Worm (Caenorhabditis elegans) whole organism, L1 larva: ENCODE measurements around the gene srh-100.
A peak's percentile ranks its signal among the peaks of the same experiment; 100 is the strongest.

Source experiments
- C04F5.9 ChIP-seq: sonication (generic microtip); optimal IDR thresholded peaks from 2 replicates; lab custom pipeline; 2016; ENCODE audit warnings: missing genetic modification characterization, missing compliant biosample characterization
- C34B4.2 ChIP-seq: sonication (generic microtip); optimal IDR thresholded peaks from 2 replicates; lab custom pipeline; 2017; ENCODE audit warnings: mild to moderate bottlenecking, missing genetic modification characterization, missing compliant biosample characterization
- Y116A8C.19 ChIP-seq: sonication (generic microtip); optimal IDR thresholded peaks from 2 replicates; lab custom pipeline; 2016; ENCODE audit warnings: missing compliant biosample characterization, missing genetic modification characterization, borderline replicate concordance
- aly-2 ChIP-seq: fragments of 150-350 bp; optimal IDR thresholded peaks from 2 replicates; lab custom pipeline; 2014; ENCODE audit warnings: missing biosample characterization, missing genetic modification characterization
- ama-1 ChIP-seq: fragments of 150-350 bp; optimal IDR thresholded peaks from 2 replicates; lab custom pipeline; 2014
- ceh-8 ChIP-seq: fragments of 200-800 bp; sonication (Bioruptor generic); optimal IDR thresholded peaks from 2 replicates; lab custom pipeline; 2018; ENCODE audit warnings: mild to moderate bottlenecking, missing genetic modification characterization, moderate library complexity, missing compliant biosample characterization
- ceh-88 ChIP-seq: fragments of 200-800 bp; sonication (Bioruptor generic); IDR thresholded peaks from 2 replicates; pipeline ENCODE4 v1.3.6; 2022; ENCODE audit warnings: missing genetic modification characterization, missing compliant biosample characterization
- ceh-90 ChIP-seq: sonication (generic microtip); optimal IDR thresholded peaks from 2 replicates; lab custom pipeline; 2016; ENCODE audit warnings: missing genetic modification characterization, missing compliant biosample characterization
- dsc-1 ChIP-seq: sonication (generic microtip); optimal IDR thresholded peaks from 2 replicates; lab custom pipeline; 2016; ENCODE audit warnings: mild to moderate bottlenecking, missing genetic modification characterization, missing compliant biosample characterization
- efl-1 ChIP-seq, 4 experiments: fragments of 150-350 bp; optimal IDR thresholded peaks in 3 of 4; peaks in 1 of 4; 1 replicate in 1 of 4; 2 replicates in 3 of 4; lab custom pipeline; 2014; ENCODE audit warnings: missing biosample characterization in 2 of 4, missing genetic modification characterization in 2 of 4, missing genetic modification reagents in 2 of 4
- elt-2 ChIP-seq: sonication (generic microtip); optimal IDR thresholded peaks from 2 replicates; lab custom pipeline; 2016; ENCODE audit warnings: missing genetic modification characterization, mild to moderate bottlenecking, inconsistent platforms, missing compliant biosample characterization, missing genetic modification reagents
- elt-3 ChIP-seq, 6 experiments: fragments of 150-350 bp in 1 of 6; sonication (generic microtip); optimal IDR thresholded peaks; 2 replicates each; lab custom pipeline; 2017 to 2018; ENCODE audit warnings: missing biosample characterization in 6 of 6, missing genetic modification characterization in 6 of 6, inconsistent platforms in 1 of 6
- fkh-10 ChIP-seq: sonication (generic microtip); optimal IDR thresholded peaks from 2 replicates; lab custom pipeline; 2017; ENCODE audit warnings: missing biosample characterization, missing genetic modification reagents, missing genetic modification characterization
- fkh-8 ChIP-seq: sonication (generic microtip); optimal IDR thresholded peaks from 2 replicates; lab custom pipeline; 2016; ENCODE audit warnings: mild to moderate bottlenecking, missing genetic modification characterization, missing compliant biosample characterization
- fos-1 ChIP-seq: fragments of 150-350 bp; optimal IDR thresholded peaks from 2 replicates; lab custom pipeline; 2014; ENCODE audit warnings: missing biosample characterization, missing genetic modification characterization
- grh-1 ChIP-seq: fragments of 200-800 bp; sonication (Bioruptor generic); IDR thresholded peaks from 2 replicates; pipeline ENCODE4 v1.3.6; 2022; ENCODE audit warnings: missing genetic modification reagents, missing genetic modification characterization, missing compliant biosample characterization
- hlh-17 ChIP-seq: fragments of 200-800 bp; sonication (Bioruptor generic); optimal IDR thresholded peaks from 2 replicates; lab custom pipeline; 2018; ENCODE audit warnings: missing genetic modification characterization, mild to moderate bottlenecking, missing compliant biosample characterization, moderate library complexity, borderline replicate concordance
- hlh-4 ChIP-seq: sonication (generic microtip); optimal IDR thresholded peaks from 2 replicates; lab custom pipeline; 2016; ENCODE audit warnings: mild to moderate bottlenecking, missing genetic modification characterization, missing compliant biosample characterization
- isw-1 ChIP-seq: fragments of 200-800 bp; sonication (Bioruptor generic); IDR thresholded peaks from 2 replicates; pipeline ENCODE4 v1.3.6; 2022; ENCODE audit warnings: missing genetic modification characterization, missing compliant biosample characterization
- jun-1 ChIP-seq: fragments of 150-350 bp; optimal IDR thresholded peaks from 2 replicates; lab custom pipeline; 2014; ENCODE audit warnings: missing biosample characterization, missing genetic modification reagents, missing genetic modification characterization
- lin-13 ChIP-seq: fragments of 150-350 bp; optimal IDR thresholded peaks from 2 replicates; lab custom pipeline; 2014; ENCODE audit warnings: missing biosample characterization, missing genetic modification reagents, missing genetic modification characterization
- lsy-2 ChIP-seq, 2 experiments: fragments of 150-350 bp; optimal IDR thresholded peaks; 2 replicates each; lab custom pipeline; 2014; ENCODE audit warnings: missing biosample characterization in 2 of 2, missing genetic modification characterization in 2 of 2
- mab-9 ChIP-seq: fragments of 200-800 bp; sonication (Bioruptor generic); IDR thresholded peaks from 2 replicates; pipeline ENCODE4 v1.3.6; 2022; ENCODE audit warnings: missing genetic modification reagents, missing genetic modification characterization, missing compliant biosample characterization
- nhr-12 ChIP-seq: sonication (generic microtip); optimal IDR thresholded peaks from 2 replicates; lab custom pipeline; 2017; ENCODE audit warnings: missing biosample characterization, missing genetic modification characterization
- nhr-19 ChIP-seq: fragments of 200-800 bp; sonication (Bioruptor generic); conservative IDR thresholded peaks from 2 replicates; pipeline ENCODE4 v1.3.6; 2022; ENCODE audit warnings: missing genetic modification characterization, missing compliant biosample characterization
- nhr-20 ChIP-seq: sonication (generic microtip); optimal IDR thresholded peaks from 2 replicates; lab custom pipeline; 2016; ENCODE audit warnings: mild to moderate bottlenecking, missing genetic modification characterization, missing compliant biosample characterization
- nhr-237 ChIP-seq: fragments of 150-350 bp; optimal IDR thresholded peaks from 2 replicates; lab custom pipeline; 2014; ENCODE audit warnings: missing biosample characterization, missing genetic modification characterization
- nhr-47 ChIP-seq: sonication (generic microtip); optimal IDR thresholded peaks from 2 replicates; lab custom pipeline; 2016; ENCODE audit warnings: mild to moderate bottlenecking, missing genetic modification characterization, moderate library complexity, missing compliant biosample characterization
- nhr-84 ChIP-seq: sonication (generic microtip); optimal IDR thresholded peaks from 2 replicates; lab custom pipeline; 2017; ENCODE audit warnings: missing biosample characterization, missing genetic modification characterization
- pag-3 ChIP-seq: sonication (generic microtip); optimal IDR thresholded peaks from 2 replicates; lab custom pipeline; 2017; ENCODE audit warnings: missing genetic modification characterization, mild to moderate bottlenecking, missing compliant biosample characterization, antibody characterized with exemption, borderline replicate concordance; ENCODE audit not compliant: insufficient read depth
- pqm-1 ChIP-seq: sonication (generic microtip); optimal IDR thresholded peaks from 3 replicates; lab custom pipeline; 2017; ENCODE audit warnings: missing biosample characterization, missing genetic modification characterization
- skn-1 ChIP-seq: fragments of 150-350 bp; optimal IDR thresholded peaks from 2 replicates; lab custom pipeline; 2014; ENCODE audit warnings: missing biosample characterization, missing genetic modification characterization
- snpc-4 ChIP-seq: fragments of 150-350 bp; optimal IDR thresholded peaks from 2 replicates; lab custom pipeline; 2014; ENCODE audit warnings: missing biosample characterization, missing genetic modification characterization
- snu-23 ChIP-seq: sonication (generic microtip); optimal IDR thresholded peaks from 2 replicates; lab custom pipeline; 2016; ENCODE audit warnings: missing genetic modification characterization, missing compliant biosample characterization
- swsn-7 ChIP-seq: sonication (generic microtip); optimal IDR thresholded peaks from 2 replicates; lab custom pipeline; 2016; ENCODE audit warnings: missing genetic modification characterization, missing compliant biosample characterization
- tbx-2 ChIP-seq: sonication (generic microtip); optimal IDR thresholded peaks from 2 replicates; lab custom pipeline; 2016; ENCODE audit warnings: missing genetic modification characterization, missing compliant biosample characterization
- unc-30 ChIP-seq: sonication (generic microtip); optimal IDR thresholded peaks from 2 replicates; lab custom pipeline; 2017; ENCODE audit warnings: missing biosample characterization, missing genetic modification characterization
- unc-62 ChIP-seq: fragments of 150-350 bp; optimal IDR thresholded peaks from 2 replicates; lab custom pipeline; 2014; ENCODE audit warnings: missing biosample characterization, missing genetic modification reagents, missing genetic modification characterization
- vab-15 ChIP-seq: sonication (generic microtip); optimal IDR thresholded peaks from 2 replicates; lab custom pipeline; 2017; ENCODE audit warnings: missing genotype, mild to moderate bottlenecking, missing genetic modification characterization, missing compliant biosample characterization
- xbp-1 ChIP-seq: sonication (generic microtip); optimal IDR thresholded peaks from 2 replicates; lab custom pipeline; 2016; ENCODE audit warnings: missing genetic modification characterization, missing compliant biosample characterization
- zip-4 ChIP-seq: fragments of 200-800 bp; sonication (Bioruptor generic); optimal IDR thresholded peaks from 2 replicates; lab custom pipeline; 2018; ENCODE audit warnings: mild to moderate bottlenecking, missing genetic modification characterization, moderate library complexity, missing compliant biosample characterization
- ztf-11 ChIP-seq, 2 experiments: sonication (generic microtip); optimal IDR thresholded peaks; 2 replicates each; lab custom pipeline; 2016 to 2017; ENCODE audit warnings: missing genetic modification characterization in 2 of 2, missing biosample characterization in 1 of 2, missing compliant biosample characterization in 1 of 2
- ztf-4 ChIP-seq: fragments of 150-350 bp; optimal IDR thresholded peaks from 2 replicates; lab custom pipeline; 2014; ENCODE audit warnings: missing biosample characterization, missing genetic modification characterization

Gene srh-100

DNA sequence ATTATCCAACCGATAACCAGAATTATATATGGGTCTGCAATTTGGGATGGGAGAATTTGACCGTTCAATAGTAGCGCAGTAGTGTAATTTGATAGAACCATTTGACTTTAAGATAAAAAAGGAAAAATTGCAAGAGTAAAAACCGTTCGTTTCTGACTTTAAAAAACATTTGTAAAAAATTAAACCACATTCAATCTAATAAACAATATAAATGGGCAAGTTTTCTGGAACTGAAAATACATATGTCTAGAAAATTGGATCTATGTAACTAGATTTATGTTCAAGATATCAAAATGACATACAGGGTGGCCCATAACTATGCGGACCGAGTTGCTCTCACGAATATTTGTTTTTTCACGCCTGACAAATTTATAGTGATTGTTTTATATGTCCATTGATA lies 19.8 kb downstream of the srh-100 start, which contains the start of gene srx-102:
TSS of gene srx-102 (minus strand) at position 101 of the 400 bp plus-strand sequence.
- TF ChIP-seq jun-1 (tag; lab: Kevin White, UChicago) (no peak), mab-9 (GFP tag; lab: Robert Waterston, UW) (no peak), hlh-17 (GFP tag; lab: Kevin White, UChicago) (no peak), C04F5.9 (tag; lab: Kevin White, UChicago) (no peak), nhr-19 (no peak), fkh-10 (GFP tag; lab: Kevin White, UChicago) (no peak), zip-4 (GFP tag; lab: Kevin White, UChicago) (no peak), nhr-84 (tag; lab: Kevin White, UChicago) (no peak)

DNA sequence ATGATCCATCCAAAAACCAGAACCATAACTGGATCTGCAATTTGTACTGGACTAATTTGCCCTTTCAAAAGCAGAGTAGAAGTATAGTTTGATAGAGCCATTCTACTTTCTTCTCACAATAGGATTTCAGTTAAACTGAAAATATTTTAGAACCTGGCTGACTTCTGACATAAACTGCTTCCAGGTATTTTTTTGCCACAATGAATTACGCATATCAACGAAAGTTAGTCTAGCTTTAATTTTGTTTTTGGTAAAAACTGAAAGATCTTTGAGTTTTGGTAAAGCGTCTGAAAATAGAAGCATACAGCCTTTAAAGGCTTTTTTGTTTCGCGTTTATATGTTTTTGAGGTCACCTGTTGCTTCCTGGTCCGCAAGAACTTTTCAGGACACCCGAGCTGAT lies 23.8 kb downstream of the srh-100 start, which contains the start of gene srx-101:
TSS of gene srx-101 (minus strand) at position 101 of the 400 bp plus-strand sequence.
- TF ChIP-seq snu-23 (GFP tag; lab: Kevin White, UChicago) (no peak), ceh-90 (tag; lab: Kevin White, UChicago) (no peak), ceh-8 (no peak), elt-3 (tag; optimal IDR thresholded peaks at IDR 0.05; lab: Kevin White, UChicago) (no peak), Y116A8C.19 (tag; lab: Kevin White, UChicago) (no peak), nhr-237 (tag; lab: Kevin White, UChicago) (no peak), dsc-1 (tag; lab: Kevin White, UChicago) (no peak), fkh-8 (tag; lab: Kevin White, UChicago) (no peak)

DNA sequence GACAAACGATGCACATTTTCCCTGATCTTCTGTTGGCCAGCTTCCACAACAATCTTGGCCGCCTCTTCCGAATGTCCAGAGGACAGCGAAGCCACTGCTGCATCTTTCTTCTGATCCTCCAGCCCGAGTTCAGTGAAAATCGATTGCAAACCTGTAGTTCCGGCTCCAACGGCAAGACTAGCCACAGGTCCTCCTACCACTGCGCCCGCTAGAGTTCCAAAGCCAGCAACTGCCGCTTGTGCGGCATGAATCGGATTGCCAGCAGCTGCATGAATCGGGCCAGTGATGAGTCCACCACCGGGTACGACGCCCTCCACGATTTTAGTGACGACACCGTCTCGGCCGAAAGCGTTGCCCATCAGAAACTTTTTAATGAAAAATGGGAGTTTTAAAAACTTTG lies 26.2 kb downstream of the srh-100 start, which contains the start of gene ifas-1:
TSS of gene ifas-1 (minus strand) at position 387 of the 400 bp plus-strand sequence.
- TF ChIP-seq pqm-1 = no peak
- TF ChIP-seq aly-2 (tag; lab: Kevin White, UChicago) = no peak
- no peak for TF ChIP-seq ceh-8
- no peak for TF ChIP-seq unc-30 (tag; lab: Kevin White, UChicago)
- TF ChIP-seq pag-3 = no peak
- no peak for TF ChIP-seq snpc-4
- TF ChIP-seq unc-62 (GFP tag; lab: Kevin White, UChicago) = no peak
- TF ChIP-seq nhr-47 = no peak
- no peak for TF ChIP-seq isw-1 (GFP tag; lab: Robert Waterston, UW)
- TF ChIP-seq tbx-2 = no peak
- no peak for TF ChIP-seq vab-15
- TF ChIP-seq ztf-4 (tag; lab: Kevin White, UChicago) = no peak

DNA sequence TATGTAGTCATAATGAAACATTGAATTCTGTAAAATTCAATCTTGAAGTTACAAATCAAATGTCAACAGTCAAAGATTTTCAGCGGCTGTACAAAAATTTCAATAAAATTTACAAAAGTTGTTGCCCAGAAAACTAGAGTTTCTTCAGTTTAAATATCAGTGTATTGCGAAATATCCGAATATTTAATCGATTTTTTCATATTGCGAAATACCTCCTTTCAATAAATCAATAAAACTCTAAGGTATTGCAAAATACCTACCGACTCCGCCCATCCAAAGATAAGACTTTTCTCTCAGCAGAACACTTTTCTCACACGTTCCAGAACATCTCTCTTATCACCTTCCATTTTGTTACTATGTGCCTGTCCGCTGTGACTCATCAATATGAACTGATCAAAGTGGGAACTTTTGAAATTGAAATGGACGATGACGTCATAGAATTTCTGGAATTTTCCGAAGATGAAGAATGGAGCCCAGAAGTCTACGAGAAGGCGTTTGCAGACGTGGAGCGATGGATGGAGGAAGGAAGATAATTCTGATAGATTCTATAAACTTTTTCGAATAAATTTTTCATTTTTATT lies 29.9 kb downstream of the srh-100 start:
- TF ChIP-seq xbp-1 (tag; lab: Kevin White, UChicago) (no peak), nhr-20 (tag; lab: Kevin White, UChicago) (no peak), zip-4 (GFP tag; lab: Kevin White, UChicago) (peak; percentile 47), skn-1 (tag; lab: Kevin White, UChicago) (peak; percentile 17), tbx-2 (no peak), efl-1 (optimal IDR thresholded peaks at IDR 0.05; lab: Kevin White, UChicago) (no peak), efl-1 (GFP tag; optimal IDR thresholded peaks at IDR 0.05 in 1 of 2; lab: Kevin White, UChicago) (peak in 1 of 2 experiments; percentile 78), lin-13 (GFP tag; lab: Kevin White, UChicago) (no peak)

DNA sequence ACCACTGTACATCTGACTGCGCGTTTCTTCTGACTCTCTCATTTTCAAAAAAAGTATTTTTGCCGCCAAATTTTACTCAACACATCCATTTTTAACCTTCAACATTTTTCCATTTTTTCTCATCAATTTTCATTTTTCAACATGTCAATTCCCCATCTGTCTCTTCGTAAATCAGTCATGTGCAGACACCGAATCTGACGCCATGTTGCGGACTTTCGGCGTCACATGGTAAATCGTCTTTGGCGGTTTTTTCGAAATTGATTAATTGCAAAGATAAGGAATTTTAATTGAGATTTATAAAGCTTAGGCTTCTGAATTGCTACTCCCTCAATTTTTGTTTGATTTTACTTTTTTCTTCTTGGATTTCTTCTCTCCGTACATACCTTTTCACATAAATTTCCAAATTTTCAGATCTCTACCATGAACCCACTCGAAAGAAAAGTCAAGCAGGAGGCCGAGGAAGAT lies 31.7 kb downstream of the srh-100 start, which contains the start of gene F19B10.1:
TSS of gene F19B10.1 (plus strand) at position 415 of the 465 bp plus-strand sequence.
- TF ChIP-seq hlh-4 (tag; lab: Kevin White, UChicago) (no peak), dsc-1 (tag; lab: Kevin White, UChicago) (peak; percentile 60), C04F5.9 (tag; lab: Kevin White, UChicago) (peak; percentile 60), elt-3 (tag; optimal IDR thresholded peaks at IDR 0.05; lab: Kevin White, UChicago) (peak in 3 of 6 experiments; percentile 62 to 95 (median 85)), C34B4.2 (tag; lab: Kevin White, UChicago) (no peak), ama-1 (lab: Kevin White, UChicago) (no peak), grh-1 (GFP tag; lab: Robert Waterston, UW) (0 out of 2 replicates have a peak, but pooled peaks have one; percentile 20), mab-9 (GFP tag; lab: Robert Waterston, UW) (0 out of 2 replicates have a peak, but pooled peaks have one; percentile 23), swsn-7 (tag; lab: Kevin White, UChicago) (peak; percentile 65), unc-62 (GFP tag; lab: Kevin White, UChicago) (no peak), ceh-90 (tag; lab: Kevin White, UChicago) (no peak), fos-1 (no peak), ztf-11 (tag; optimal IDR thresholded peaks at IDR 0.05; lab: Kevin White, UChicago) (peak in 1 of 2 experiments; percentile 2), nhr-12 (tag; lab: Kevin White, UChicago) (no peak), ceh-88 (GFP tag; lab: Robert Waterston, UW) (no peak), elt-2 (tag; lab: Kevin White, UChicago) (peak; percentile 50), fkh-8 (tag; lab: Kevin White, UChicago) (no peak), lsy-2 (tag; optimal IDR thresholded peaks at IDR 0.05; lab: Kevin White, UChicago) (peak; percentile 86 to 87), vab-15 (peak; percentile 49), jun-1 (tag; lab: Kevin White, UChicago) (peak; percentile 11), skn-1 (tag; lab: Kevin White, UChicago) (peak; percentile 67)
